Worm (Caenorhabditis elegans): Measurements from ENCODE around the gene H12D21.9.

DNA sequence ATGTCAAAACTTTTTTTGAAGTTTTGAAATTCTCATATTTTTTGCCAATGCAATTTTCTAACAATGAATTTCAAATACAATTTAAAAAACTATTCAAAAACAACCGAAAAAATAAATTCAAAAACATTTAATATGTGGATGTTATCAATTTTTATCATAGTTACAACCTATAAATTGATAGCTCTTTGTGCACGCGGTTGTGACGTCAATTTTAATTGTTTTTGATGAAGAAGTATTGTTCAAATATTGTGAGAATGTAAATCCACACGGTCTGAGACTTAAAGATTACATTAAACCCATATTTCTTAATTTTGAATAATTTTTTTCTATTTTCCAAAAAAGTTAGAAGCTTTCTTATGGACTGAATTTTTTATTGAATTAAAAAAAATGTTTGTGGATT, 57.3 kb downstream of the H12D21.9 start:
- TF ChIP-seq ama-1 (optimal IDR thresholded peaks at IDR 0.05): no peak
- no peak for TF ChIP-seq ceh-34 (tag; optimal IDR thresholded peaks at IDR 0.05)
- no peak for TF ChIP-seq ceh-6 (GFP tag; optimal IDR thresholded peaks at IDR 0.05)
- no peak for TF ChIP-seq lin-11 (tag; optimal IDR thresholded peaks at IDR 0.05)
- TF ChIP-seq fkh-6 (tag; optimal IDR thresholded peaks at IDR 0.05): no peak
- no peak for TF ChIP-seq K09A11.1 (tag; optimal IDR thresholded peaks at IDR 0.05; ENCODE audit: insufficient read depth)
- no peak for TF ChIP-seq syd-9 (tag; optimal IDR thresholded peaks at IDR 0.05)
- TF ChIP-seq pha-4 (tag; optimal IDR thresholded peaks at IDR 0.05): no peak
